Fruit fly (Drosophila melanogaster) whole organism, embryonic: ENCODE results near the gene Pcyt1.

Experiments used
- CG10147 ChIP-seq: fragments of 200-800 bp; sonication (Bioruptor generic); optimal IDR thresholded peaks from 2 replicates; lab custom pipeline; 2019; ENCODE audit warnings: missing biosample characterization, mild to moderate bottlenecking, missing genetic modification characterization, moderate library complexity
- CG1024 ChIP-seq: fragments of 200-800 bp; sonication (Bioruptor generic); IDR thresholded peaks from 2 replicates; pipeline ENCODE4 v1.3.6; 2022; ENCODE audit warnings: missing biosample characterization, missing genetic modification characterization
- CG10267 ChIP-seq: fragments of 200-800 bp; sonication (Bioruptor generic); optimal IDR thresholded peaks from 2 replicates; lab custom pipeline; 2018; ENCODE audit warnings: missing biosample characterization, mild to moderate bottlenecking, missing genetic modification characterization, moderate library complexity
- CG11247 ChIP-seq: fragments of 200-800 bp; sonication (Bioruptor generic); IDR thresholded peaks from 2 replicates; pipeline ENCODE4 v1.3.6; 2022; ENCODE audit warnings: missing biosample characterization, missing genetic modification characterization
- CG12769 ChIP-seq: fragments of 200-800 bp; sonication (Bioruptor generic); optimal IDR thresholded peaks from 2 replicates; lab custom pipeline; 2019; ENCODE audit warnings: missing biosample characterization, mild to moderate bottlenecking, missing genetic modification characterization, moderate library complexity
- CG13296 ChIP-seq: fragments of 200-800 bp; sonication (Bioruptor generic); optimal IDR thresholded peaks from 3 replicates; lab custom pipeline; 2018; ENCODE audit warnings: missing biosample characterization, mild to moderate bottlenecking, missing genetic modification characterization
- CG16863 ChIP-seq: fragments of 200-800 bp; sonication (Bioruptor generic); optimal IDR thresholded peaks from 3 replicates; lab custom pipeline; 2016; ENCODE audit warnings: missing biosample characterization, missing genetic modification characterization
- CG17328 ChIP-seq: fragments of 200-800 bp; sonication (Bioruptor generic); IDR thresholded peaks from 2 replicates; pipeline ENCODE4 v1.3.6; 2022; ENCODE audit warnings: missing biosample characterization, missing genetic modification characterization
- CG17568 ChIP-seq: fragments of 200-800 bp; sonication (Bioruptor generic); optimal IDR thresholded peaks from 2 replicates; lab custom pipeline; 2018; ENCODE audit warnings: missing biosample characterization, mild to moderate bottlenecking, missing genetic modification characterization, moderate library complexity
- CG2116 ChIP-seq: fragments of 200-800 bp; sonication (Bioruptor generic); optimal IDR thresholded peaks from 3 replicates; lab custom pipeline; 2018; ENCODE audit warnings: missing biosample characterization, mild to moderate bottlenecking, missing genetic modification characterization
- CG2199 ChIP-seq: fragments of 200-800 bp; sonication (Bioruptor generic); IDR thresholded peaks from 3 replicates; pipeline ENCODE4 v1.3.6; 2022; ENCODE audit warnings: missing biosample characterization, missing genetic modification characterization
- CG32532 ChIP-seq: fragments of 200-800 bp; sonication (Bioruptor generic); IDR thresholded peaks from 2 replicates; pipeline ENCODE4 v1.3.6; 2022; ENCODE audit warnings: missing biosample characterization, missing genetic modification characterization
- CG32767 ChIP-seq: fragments of 200-800 bp; sonication (Bioruptor generic); IDR thresholded peaks from 2 replicates; pipeline ENCODE4 v1.3.6; 2022; ENCODE audit warnings: missing biosample characterization, missing genetic modification characterization
- CG3726 ChIP-seq: fragments of 200-800 bp; sonication (Bioruptor generic); IDR thresholded peaks from 3 replicates; pipeline ENCODE4, ENCODE4 v1.3.6; 2022; ENCODE audit warnings: missing biosample characterization, missing genetic modification characterization
- CG6272 ChIP-seq: fragments of 200-800 bp; sonication (Bioruptor generic); IDR thresholded peaks from 2 replicates; pipeline ENCODE4 v1.3.6; 2022; ENCODE audit warnings: missing biosample characterization, missing genetic modification characterization
- CG6683 ChIP-seq: fragments of 200-800 bp; sonication (Bioruptor generic); optimal IDR thresholded peaks from 2 replicates; lab custom pipeline; 2017; ENCODE audit warnings: missing biosample characterization, mild to moderate bottlenecking, missing genetic modification characterization, missing genetic modification reagents
- CG8924 ChIP-seq: fragments of 200-800 bp; optimal IDR thresholded peaks from 3 replicates; lab custom pipeline; 2019; ENCODE audit warnings: missing biosample characterization, mild to moderate bottlenecking, missing genetic modification characterization, moderate library complexity
- D ChIP-seq, 2 experiments: fragments of 200-800 bp in 1 of 2; fragments of >200 bp in 1 of 2; sonication (Bioruptor generic) in 1 of 2; optimal IDR thresholded peaks; 2 replicates in 1 of 2; 3 replicates in 1 of 2; lab custom pipeline; 2017; ENCODE audit warnings: mild to moderate bottlenecking in 1 of 2, missing biosample characterization in 1 of 2, missing genetic modification characterization in 1 of 2, missing genetic modification reagents in 1 of 2
- Dbx ChIP-seq: fragments of 200-800 bp; sonication (Bioruptor generic); IDR thresholded peaks from 3 replicates; pipeline ENCODE4 v1.3.6; 2022; ENCODE audit warnings: missing biosample characterization, missing genetic modification characterization
- Dp ChIP-seq: fragments of 200-800 bp; sonication (Bioruptor generic); optimal IDR thresholded peaks from 2 replicates; lab custom pipeline; 2018; ENCODE audit warnings: missing biosample characterization, mild to moderate bottlenecking, missing genetic modification characterization, moderate library complexity
- Ets97D ChIP-seq: fragments of 200-800 bp; sonication (Bioruptor generic); optimal IDR thresholded peaks from 3 replicates; lab custom pipeline; 2016; ENCODE audit warnings: missing biosample characterization, missing genetic modification characterization
- Fer2 ChIP-seq: fragments of 200-800 bp; sonication (Bioruptor generic); optimal IDR thresholded peaks from 2 replicates; lab custom pipeline; 2018; ENCODE audit warnings: missing biosample characterization, mild to moderate bottlenecking, missing genetic modification characterization, moderate library complexity
- GATAe ChIP-seq: fragments of 200-800 bp; sonication (Bioruptor generic); conservative IDR thresholded peaks from 2 replicates; pipeline ENCODE4 v1.3.6; 2022; ENCODE audit warnings: missing biosample characterization, missing genetic modification characterization
- H15 ChIP-seq: fragments of 200-800 bp; sonication (Bioruptor generic); IDR thresholded peaks from 3 replicates; pipeline ENCODE4 v1.3.6; 2022; ENCODE audit warnings: missing biosample characterization, missing genetic modification characterization
- Hmr ChIP-seq: fragments of 200-800 bp; sonication (Bioruptor generic); optimal IDR thresholded peaks from 3 replicates; lab custom pipeline; 2017; ENCODE audit warnings: mild to moderate bottlenecking, missing biosample characterization, missing genetic modification reagents, missing genetic modification characterization
- Max ChIP-seq: fragments of 200-800 bp; sonication (Bioruptor generic); optimal IDR thresholded peaks from 2 replicates; lab custom pipeline; 2016; ENCODE audit warnings: missing biosample characterization, mild to moderate bottlenecking, missing genetic modification characterization
- NFAT ChIP-seq: fragments of 200-800 bp; sonication (Bioruptor generic); IDR thresholded peaks from 2 replicates; pipeline ENCODE4 v1.3.6; 2022; ENCODE audit warnings: missing biosample characterization, missing genetic modification characterization
- NfI ChIP-seq: fragments of 200-800 bp; sonication (Bioruptor generic); optimal IDR thresholded peaks from 3 replicates; lab custom pipeline; 2018; ENCODE audit warnings: missing biosample characterization, mild to moderate bottlenecking, missing genetic modification characterization, moderate library complexity
- Ssrp ChIP-seq: fragments of 200-800 bp; sonication (Bioruptor generic); optimal IDR thresholded peaks from 2 replicates; lab custom pipeline; 2018; ENCODE audit warnings: missing biosample characterization, mild to moderate bottlenecking, missing genetic modification characterization, moderate library complexity
- amos ChIP-seq: fragments of 200-800 bp; sonication (Bioruptor generic); IDR thresholded peaks from 2 replicates; pipeline ENCODE4 v1.3.6; 2022; ENCODE audit warnings: missing biosample characterization, missing genetic modification characterization; ENCODE audit not compliant: partially characterized antibody
- aop ChIP-seq: fragments of 200-800 bp; sonication (Bioruptor generic); IDR thresholded peaks from 2 replicates; pipeline ENCODE4 v1.3.6; 2022; ENCODE audit warnings: missing biosample characterization, missing genetic modification characterization
- ara ChIP-seq: fragments of 200-800 bp; sonication (Bioruptor generic); IDR thresholded peaks from 2 replicates; pipeline ENCODE4 v1.3.6; 2022; ENCODE audit warnings: missing biosample characterization, missing genetic modification characterization
- bcd ChIP-seq: fragments of 200-800 bp; sonication (Bioruptor generic); optimal IDR thresholded peaks from 2 replicates; lab custom pipeline; 2017; ENCODE audit warnings: missing biosample characterization, mild to moderate bottlenecking, missing genetic modification characterization
- bigmax ChIP-seq: fragments of 200-800 bp; sonication (Bioruptor generic); optimal IDR thresholded peaks from 2 replicates; lab custom pipeline; 2018; ENCODE audit warnings: missing biosample characterization, mild to moderate bottlenecking, missing genetic modification characterization
- cato ChIP-seq: fragments of 200-800 bp; sonication (Bioruptor generic); optimal IDR thresholded peaks from 2 replicates; lab custom pipeline; 2016; ENCODE audit warnings: missing biosample characterization, missing genetic modification characterization, borderline replicate concordance
- chm ChIP-seq: fragments of 200-800 bp; sonication (Bioruptor generic); IDR thresholded peaks from 2 replicates; pipeline ENCODE4 v1.3.6; 2022; ENCODE audit warnings: missing biosample characterization, missing genetic modification characterization
- crol ChIP-seq: fragments of 200-800 bp; sonication (Bioruptor generic); IDR thresholded peaks from 2 replicates; pipeline ENCODE4 v1.3.6; 2022; ENCODE audit warnings: missing biosample characterization, missing genetic modification characterization
- esg ChIP-seq: fragments of 200-800 bp; sonication (Bioruptor generic); conservative IDR thresholded peaks from 2 replicates; pipeline ENCODE4 v1.3.6; 2022; ENCODE audit warnings: missing biosample characterization, missing genetic modification characterization
- exex ChIP-seq: fragments of 200-800 bp; sonication (Bioruptor generic); optimal IDR thresholded peaks from 4 replicates; lab custom pipeline; 2018; ENCODE audit warnings: missing biosample characterization, mild to moderate bottlenecking, missing genetic modification characterization, moderate library complexity
- grau ChIP-seq: fragments of 200-800 bp; optimal IDR thresholded peaks from 3 replicates; lab custom pipeline; 2019; ENCODE audit warnings: missing biosample characterization, mild to moderate bottlenecking, missing genetic modification characterization, moderate library complexity
- gsb ChIP-seq: fragments of 200-800 bp; sonication (Bioruptor generic); IDR thresholded peaks from 2 replicates; pipeline ENCODE4 v1.3.6; 2022; ENCODE audit warnings: missing biosample characterization, missing genetic modification characterization
- ham ChIP-seq: fragments of 200-800 bp; sonication (Bioruptor generic); IDR thresholded peaks from 2 replicates; pipeline ENCODE4 v1.3.6; 2022; ENCODE audit warnings: missing biosample characterization, missing genetic modification characterization
- jigr1 ChIP-seq: fragments of 200-800 bp; sonication (Bioruptor generic); IDR thresholded peaks from 3 replicates; pipeline ENCODE4 v1.3.6; 2022; ENCODE audit warnings: missing biosample characterization, missing genetic modification characterization
- psq ChIP-seq: fragments of 200-800 bp; sonication (Bioruptor generic); optimal IDR thresholded peaks from 2 replicates; lab custom pipeline; 2017; ENCODE audit warnings: missing biosample characterization, missing genetic modification characterization
- tll ChIP-seq, 2 experiments: fragments of 200-800 bp in 1 of 2; fragments of >200 bp in 1 of 2; sonication (Bioruptor generic) in 1 of 2; optimal IDR thresholded peaks; 2 replicates each; lab custom pipeline; 2017 to 2019; ENCODE audit warnings: missing biosample characterization in 2 of 2, missing genetic modification characterization in 2 of 2, mild to moderate bottlenecking in 1 of 2, moderate library complexity in 1 of 2
- tup ChIP-seq: fragments of 200-800 bp; sonication (Bioruptor generic); optimal IDR thresholded peaks from 2 replicates; lab custom pipeline; 2016; ENCODE audit warnings: missing biosample characterization, mild to moderate bottlenecking, missing genetic modification characterization, moderate library complexity
- wdn ChIP-seq: fragments of 200-800 bp; sonication (Bioruptor generic); IDR thresholded peaks from 2 replicates; pipeline ENCODE4 v1.3.6; 2022; ENCODE audit warnings: missing biosample characterization, missing genetic modification characterization
- wor ChIP-seq: fragments of 200-800 bp; sonication (Bioruptor generic); IDR thresholded peaks from 2 replicates; pipeline ENCODE4 v1.3.6; 2022; ENCODE audit warnings: missing biosample characterization, missing genetic modification characterization

Pcyt1 gene

DNA sequence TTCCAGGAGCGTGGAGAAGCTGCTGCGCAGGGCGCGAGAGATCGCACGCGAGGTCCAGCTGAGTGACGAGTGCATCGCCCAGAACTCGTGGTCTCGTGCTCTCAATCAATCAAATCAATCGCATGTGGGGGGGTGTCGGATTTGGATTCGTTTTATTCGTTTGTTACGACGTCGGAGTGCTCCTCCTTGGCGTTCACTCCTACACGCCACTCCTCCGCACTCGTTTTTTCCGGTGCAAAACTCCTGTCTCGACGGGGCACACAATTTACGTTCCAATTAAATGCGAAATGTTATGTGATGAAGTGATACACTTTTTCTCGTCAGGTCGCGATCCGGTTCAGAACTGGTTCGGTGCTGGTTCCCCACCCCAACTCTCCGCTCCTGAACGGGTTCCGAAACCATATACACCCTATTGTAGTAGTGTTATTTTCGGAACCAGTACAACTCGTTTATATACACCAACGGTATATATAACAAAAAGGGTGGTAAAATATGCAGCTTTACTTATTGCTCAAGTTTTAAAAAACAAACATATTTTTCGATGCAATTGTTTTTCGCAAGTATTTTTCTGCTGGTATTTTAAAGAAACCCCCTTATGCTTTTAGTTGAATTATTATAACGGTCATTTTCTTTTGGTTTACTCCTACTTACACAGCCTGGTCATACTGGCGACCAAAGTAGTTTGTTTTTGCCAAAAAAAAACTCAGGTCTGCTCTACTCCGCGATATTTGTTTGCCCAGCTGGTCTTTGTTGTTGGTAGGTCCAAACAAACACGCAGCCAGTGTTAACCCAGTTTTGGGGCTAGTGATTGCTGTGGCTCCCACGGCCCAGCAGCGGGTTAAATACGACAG lies 9.2 kb upstream of the Pcyt1 start, which contains the start of the genes CG12091 and pns (continued):
- TF ChIP-seq crol (no peak; the same call in 1 of the 2 replicates), tll (GFP tag; optimal IDR thresholded peaks at IDR 0.05; lab: Kevin White, UChicago) (no peak), CG2199 (GFP tag; lab: Robert Waterston, UW) (no peak), D (optimal IDR thresholded peaks at IDR 0.05; lab: Kevin White, UChicago) (no peak), D (GFP tag; optimal IDR thresholded peaks at IDR 0.05; lab: Kevin White, UChicago) (peak; percentile 22), CG2116 (GFP tag; lab: Kevin White, UChicago) (peak; percentile 41), ara (GFP tag; lab: Robert Waterston, UW) (no peak), wdn (GFP tag; lab: Robert Waterston, UW) (0 out of 2 replicates have a peak, but pooled peaks have one; percentile 26), Ets97D (peak; percentile 84), ham (GFP tag; lab: Robert Waterston, UW) (no peak), GATAe (no peak), H15 (no peak), CG11247 (GFP tag; lab: Robert Waterston, UW) (peak; percentile 29; the same call in 1 of the 2 replicates), CG10267 (tag; lab: Kevin White, UChicago) (peak; percentile 90), CG8924 (tag; lab: Kevin White, UChicago) (peak; percentile 79), bcd (peak; percentile 59), Ssrp (tag; lab: Kevin White, UChicago) (peak; percentile 28), Fer2 (peak; percentile 13), wor (GFP tag; lab: Robert Waterston, UW) (peak; percentile 58), psq (GFP tag; lab: Kevin White, UChicago) (peak; percentile 38), CG32767 (GFP tag; lab: Robert Waterston, UW) (peak; percentile 47; the same call in 1 of the 2 replicates), CG10147 (GFP tag; lab: Kevin White, UChicago) (no peak), chm (GFP tag; lab: Robert Waterston, UW) (no peak), CG6272 (GFP tag; lab: Robert Waterston, UW) (peak; percentile 32; the same call in 1 of the 2 replicates), grau (tag; lab: Kevin White, UChicago) (peak; percentile 67), aop (GFP tag; lab: Robert Waterston, UW) (no peak), Hmr (GFP tag; lab: Kevin White, UChicago) (peak; percentile 77), cato (GFP tag; lab: Kevin White, UChicago) (peak; percentile 28), CG13296 (GFP tag; lab: Kevin White, UChicago) (peak; percentile 50), CG17568 (GFP tag; lab: Kevin White, UChicago) (no peak), CG6683 (GFP tag; lab: Kevin White, UChicago) (no peak), bigmax (GFP tag; lab: Kevin White, UChicago) (peak; percentile 7), esg (GFP tag; lab: Robert Waterston, UW) (peak; percentile 61), CG16863 (GFP tag; lab: Kevin White, UChicago) (peak; percentile 54), CG17328 (GFP tag; lab: Robert Waterston, UW) (peak; percentile 76; the same call in 1 of the 2 replicates), amos (GFP tag; lab: Robert Waterston, UW) (peak; percentile 73; the same call in 1 of the 2 replicates), CG32532 (GFP tag; lab: Robert Waterston, UW) (peak; percentile 78), CG1024 (GFP tag; lab: Robert Waterston, UW) (peak; percentile 41; the same call in 1 of the 2 replicates), CG3726 (GFP tag; lab: Robert Waterston, UW) (no peak), CG12769 (tag; lab: Kevin White, UChicago) (no peak), tup (GFP tag; lab: Kevin White, UChicago) (no peak), gsb (GFP tag; lab: Robert Waterston, UW) (peak; percentile 52; the same call in 1 of the 2 replicates), jigr1 (GFP tag; lab: Robert Waterston, UW) (no peak), NFAT (GFP tag; lab: Robert Waterston, UW) (peak; percentile 54), exex (tag; lab: Kevin White, UChicago) (peak; percentile 21), Dp (GFP tag; lab: Kevin White, UChicago) (peak; percentile 14), Max (GFP tag; lab: Kevin White, UChicago) (peak; percentile 72), Dbx (GFP tag; lab: Robert Waterston, UW) (peak; percentile 43; the same call in 1 of the 3 replicates), NfI (GFP tag; lab: Kevin White, UChicago) (peak; percentile 43)
